Fruit fly (Drosophila melanogaster): Measurements from ENCODE around the gene ras.

The ras gene

DNA sequence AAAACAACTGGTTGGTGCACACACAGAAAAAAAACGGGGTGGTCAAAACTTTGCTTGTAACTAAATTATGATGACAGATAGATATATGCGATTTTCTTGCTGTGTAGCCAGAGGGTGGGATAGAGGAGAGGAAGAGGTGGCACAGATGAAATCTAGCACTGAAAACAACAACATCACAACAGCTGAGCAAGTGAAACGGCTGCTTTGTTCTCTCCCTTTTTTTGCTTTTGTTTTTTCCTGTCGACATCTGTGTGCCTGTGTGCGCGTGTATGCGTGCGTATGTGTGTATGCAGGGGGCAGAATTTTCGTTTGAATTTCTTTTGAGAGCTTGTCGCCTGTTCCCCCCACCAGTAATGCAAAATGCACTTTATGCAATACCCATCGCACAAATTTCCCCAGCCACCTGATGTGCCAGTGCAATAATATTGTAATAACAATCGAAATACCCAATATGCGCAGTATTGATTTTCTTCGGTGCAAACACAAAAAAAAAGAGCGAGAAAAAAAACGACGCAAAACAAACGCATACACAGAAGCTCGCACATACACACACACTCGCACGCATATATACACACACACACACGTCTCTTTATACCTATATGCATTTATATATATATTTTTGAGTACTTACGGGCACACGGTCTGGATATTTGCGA lies 23.2 kb downstream of the ras start (continued):
- TF ChIP-seq CG18476 (GFP tag; optimal IDR thresholded peaks at IDR 0.05) (peak; percentile 23), CG7839 (tag; optimal IDR thresholded peaks at IDR 0.05) (peak; percentile 67), CG15479 (GFP tag; optimal IDR thresholded peaks at IDR 0.05) (no peak), CG10209 (GFP tag; optimal IDR thresholded peaks at IDR 0.05) (peak; percentile 56), CG10543 (GFP tag; optimal IDR thresholded peaks at IDR 0.05) (peak; percentile 79), repo (GFP tag; optimal IDR thresholded peaks at IDR 0.05) (peak; percentile 51), CG17186 (GFP tag; optimal IDR thresholded peaks at IDR 0.05) (no peak), hbn (GFP tag; IDR thresholded peaks at IDR 0.05; ENCODE audit: partially characterized antibody) (no peak), CG12104 (GFP tag; optimal IDR thresholded peaks at IDR 0.05) (no peak), CG3838 (GFP tag; optimal IDR thresholded peaks at IDR 0.05) (no peak), CG11504 (tag; optimal IDR thresholded peaks at IDR 0.05) (peak; percentile 65), pnt (GFP tag; optimal IDR thresholded peaks at IDR 0.05) (peak; percentile 52), CG9932 (GFP tag; IDR thresholded peaks at IDR 0.05) (peak; percentile 80), CG43689 (GFP tag; IDR thresholded peaks at IDR 0.05) (no peak), Hsf (GFP tag; optimal IDR thresholded peaks at IDR 0.05) (peak; percentile 69), CG4424 (GFP tag; optimal IDR thresholded peaks at IDR 0.05) (peak; percentile 1), tgo (GFP tag; IDR thresholded peaks at IDR 0.05) (peak; percentile 47; the same call in 2 of the 3 replicates), bsh (GFP tag; optimal IDR thresholded peaks at IDR 0.05) (peak; percentile 49 to 73), CoRest (tag; optimal IDR thresholded peaks at IDR 0.05) (peak; percentile 48), CG18262 (tag; optimal IDR thresholded peaks at IDR 0.05) (peak; percentile 51), crp (GFP tag; optimal IDR thresholded peaks at IDR 0.05) (peak in 1 of 2 experiments; percentile 73), fd96Cb (tag; optimal IDR thresholded peaks at IDR 0.05) (peak; percentile 2), Gsc (GFP tag; IDR thresholded peaks at IDR 0.05) (no peak), CG34376 (GFP tag; optimal IDR thresholded peaks at IDR 0.05) (peak; percentile 45), CG11723 (GFP tag; optimal IDR thresholded peaks at IDR 0.05) (peak; percentile 38), Max (GFP tag; optimal IDR thresholded peaks at IDR 0.05) (no peak), zfh2 (GFP tag; optimal IDR thresholded peaks at IDR 0.05) (peak; percentile 70), trem (tag; optimal IDR thresholded peaks at IDR 0.05) (peak; percentile 15), peb (GFP tag; IDR thresholded peaks at IDR 0.05) (0 out of 2 replicates have a peak, but pooled peaks have one; percentile 6), Mad (GFP tag; optimal IDR thresholded peaks at IDR 0.05) (no peak), CG9609 (GFP tag; optimal IDR thresholded peaks at IDR 0.05) (peak; percentile 54), emc (GFP tag; optimal IDR thresholded peaks at IDR 0.05) (peak; percentile 7), Mes4 (GFP tag; optimal IDR thresholded peaks at IDR 0.05) (peak; percentile 22), caup (GFP tag; optimal IDR thresholded peaks at IDR 0.05; ENCODE audit: severe bottlenecking) (peak; percentile 65), CG7556 (GFP tag; optimal IDR thresholded peaks at IDR 0.05) (peak; percentile 21), CG14441 (GFP tag; IDR thresholded peaks at IDR 0.05) (peak; percentile 48; the same call in 1 of the 2 replicates), Hr78 (GFP tag; optimal IDR thresholded peaks at IDR 0.05) (no peak), eyg (GFP tag; optimal IDR thresholded peaks at IDR 0.05) (peak; percentile 48), Nf-YA (GFP tag; IDR thresholded peaks at IDR 0.05) (no peak), Six4 (GFP tag; optimal IDR thresholded peaks at IDR 0.05) (no peak), usp (GFP tag; optimal IDR thresholded peaks at IDR 0.05) (no peak), nerfin-2 (GFP tag; IDR thresholded peaks at IDR 0.05; ENCODE audit: partially characterized antibody) (no peak), CG10654 (GFP tag; optimal IDR thresholded peaks at IDR 0.05) (peak; percentile 49), sd (tag; optimal IDR thresholded peaks at IDR 0.05) (peak; percentile 19), Dref (GFP tag; IDR thresholded peaks at IDR 0.05) (no peak), z (GFP tag; IDR thresholded peaks at IDR 0.05) (no peak), CG3847 (GFP tag; IDR thresholded peaks at IDR 0.05) (peak; percentile 42; the same call in 1 of the 2 replicates), HmgZ (tag; optimal IDR thresholded peaks at IDR 0.05) (peak; percentile 65), crc (GFP tag; optimal IDR thresholded peaks at IDR 0.05) (peak; percentile 24)

Data from whole organism, embryonic.